Worm (Caenorhabditis elegans): ENCODE results near the gene Y43D4A.5.

DNA sequence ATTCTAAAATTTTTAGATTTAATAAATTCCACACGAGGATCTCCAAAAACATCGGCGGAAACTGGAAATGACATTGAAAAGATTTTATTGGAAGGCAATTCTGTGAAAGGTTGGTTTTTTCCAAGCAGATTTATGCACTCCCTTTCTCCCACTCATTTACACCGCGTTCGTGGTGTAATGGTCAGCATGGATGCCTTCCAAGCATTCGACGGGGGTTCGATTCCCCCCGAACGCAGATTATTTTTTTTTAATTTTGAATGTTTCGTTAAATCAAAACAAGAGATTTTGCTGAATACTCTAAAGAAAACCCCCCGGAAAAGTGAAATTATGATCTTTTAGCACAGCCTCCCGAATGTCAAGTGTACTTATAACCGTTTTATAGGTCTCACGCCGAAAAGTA, 370 bp downstream of the Y43D4A.5 start:
- TF ChIP-seq lin-13 (GFP tag; optimal IDR thresholded peaks at IDR 0.05) (peak; percentile 28), lin-39 (tag; optimal IDR thresholded peaks at IDR 0.05) (no peak), nhr-28 (tag; optimal IDR thresholded peaks at IDR 0.05) (no peak), F49E8.2 (tag; optimal IDR thresholded peaks at IDR 0.05; ENCODE audit: borderline replicate concordance) (peak; percentile 51), lin-38 (GFP tag; IDR thresholded peaks at IDR 0.05) (peak; percentile 76), nhr-11 (tag; optimal IDR thresholded peaks at IDR 0.05) (no peak), zag-1 (tag; optimal IDR thresholded peaks at IDR 0.05) (no peak), nhr-102 (tag; optimal IDR thresholded peaks at IDR 0.05) (peak; percentile 47)

Measured in whole organism, L4 larva.